Worm (Caenorhabditis elegans): ENCODE results near the gene F40F9.3.

DNA sequence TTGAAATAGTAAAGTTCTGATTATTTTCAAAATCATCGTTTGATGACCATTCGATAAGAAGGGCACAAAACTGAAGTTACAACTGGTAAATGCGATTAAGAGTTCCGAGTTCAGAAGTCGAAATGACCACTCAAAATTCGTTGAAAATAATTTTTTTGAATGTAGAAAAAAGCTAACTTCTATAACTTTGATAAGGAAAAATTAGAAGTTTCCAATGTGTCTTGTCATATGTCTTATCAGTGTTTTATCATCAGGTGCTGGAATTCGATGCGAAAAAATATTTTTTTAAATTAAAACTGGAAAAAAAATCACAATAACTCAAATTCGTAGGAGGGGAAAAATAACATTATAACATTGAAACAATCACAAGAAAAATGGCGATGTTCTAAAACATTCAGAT is 10.7 kb downstream of the F40F9.3 start:
- TF ChIP-seq nhr-11 (tag; optimal IDR thresholded peaks at IDR 0.05) (no peak), zag-1 (tag; optimal IDR thresholded peaks at IDR 0.05) (no peak), lsy-2 (tag; optimal IDR thresholded peaks at IDR 0.05) (no peak), ZK546.5 (tag; optimal IDR thresholded peaks at IDR 0.05) (no peak), skn-1 (tag; optimal IDR thresholded peaks at IDR 0.05) (no peak), lin-13 (GFP tag; optimal IDR thresholded peaks at IDR 0.05) (no peak), lin-11 (tag; optimal IDR thresholded peaks at IDR 0.05) (no peak), ceh-16 (tag; optimal IDR thresholded peaks at IDR 0.05) (no peak), snpc-4 (tag; optimal IDR thresholded peaks at IDR 0.05) (no peak)
